Fruit fly (Drosophila melanogaster) whole organism, wandering third instar larva: ENCODE results near the gene CG14253.

Source experiments
- CG32264 ChIP-seq: fragments of 200-800 bp; sonication (Bioruptor generic); optimal IDR thresholded peaks from 2 replicates; lab custom pipeline; 2016; ENCODE audit warnings: missing biosample characterization, missing genetic modification characterization
- Dif ChIP-seq: fragments of 200-275, 200-300 bp; sonication (Bioruptor generic); optimal IDR thresholded peaks from 2 replicates; lab custom pipeline; 2018; ENCODE audit warnings: missing biosample characterization, missing genetic modification characterization; ENCODE audit not compliant: partially characterized antibody
- Hnf4 ChIP-seq: fragments of 200-800 bp; sonication (Bioruptor generic); optimal IDR thresholded peaks from 2 replicates; lab custom pipeline; 2016; ENCODE audit warnings: missing biosample characterization, mild to moderate bottlenecking, missing genetic modification characterization
- Mio ChIP-seq: sonication (Bioruptor generic); optimal IDR thresholded peaks from 2 replicates; lab custom pipeline; 2016; ENCODE audit warnings: missing biosample characterization, missing genetic modification characterization
- OdsH ChIP-seq: fragments of 200-800 bp; sonication (Bioruptor generic); optimal IDR thresholded peaks from 2 replicates; lab custom pipeline; 2016; ENCODE audit warnings: missing biosample characterization, mild to moderate bottlenecking, missing genetic modification characterization
- Sp1 ChIP-seq: fragments of 200-800 bp; sonication (Bioruptor generic); optimal IDR thresholded peaks from 3 replicates; lab custom pipeline; 2019; ENCODE audit warnings: missing biosample characterization, mild to moderate bottlenecking, missing genetic modification characterization, moderate library complexity
- dl ChIP-seq, 2 experiments: fragments of 175-275, 200-275 bp in 1 of 2; fragments of 200-275 bp in 1 of 2; sonication (Bioruptor generic); optimal IDR thresholded peaks; lab custom pipeline; 2018; ENCODE audit warnings: mild to moderate bottlenecking in 2 of 2, missing biosample characterization in 2 of 2, missing genetic modification characterization in 2 of 2, moderate library complexity in 2 of 2; ENCODE audit not compliant: partially characterized antibody in 2 of 2, insufficient read depth in 1 of 2
- ey ChIP-seq: fragments of 200-800 bp; sonication (Bioruptor generic); optimal IDR thresholded peaks from 2 replicates; lab custom pipeline; 2016; ENCODE audit warnings: missing biosample characterization, missing genetic modification characterization
- psq ChIP-seq: fragments of 200-800 bp; sonication (Bioruptor generic); optimal IDR thresholded peaks from 3 replicates; lab custom pipeline; 2017; ENCODE audit warnings: missing biosample characterization, mild to moderate bottlenecking, missing genetic modification characterization, moderate library complexity
- rgr ChIP-seq: fragments of 200-800 bp; sonication (Bioruptor generic); optimal IDR thresholded peaks from 3 replicates; lab custom pipeline; 2016; ENCODE audit warnings: missing biosample characterization, mild to moderate bottlenecking, missing genetic modification characterization

CG14253 gene

DNA sequence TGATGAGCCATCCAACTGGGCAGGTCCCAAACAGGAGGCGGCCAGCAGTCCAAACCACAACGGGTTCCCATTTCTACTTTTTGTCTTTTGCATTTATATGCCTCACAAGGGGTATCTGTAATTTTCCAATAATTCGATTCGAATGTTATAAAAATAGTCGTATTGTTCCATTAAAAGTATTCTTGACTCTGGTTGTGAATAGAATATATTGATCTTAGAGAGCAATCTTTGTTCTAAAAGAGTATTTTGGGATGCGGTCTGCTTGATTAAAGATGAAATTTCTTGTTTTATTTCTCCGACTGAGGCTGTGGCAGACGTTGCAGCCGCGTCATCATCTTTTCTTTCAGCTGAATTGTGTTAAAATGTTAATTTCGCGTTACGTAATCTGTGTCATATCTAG is 55.6 kb downstream of the CG14253 start:
- TF ChIP-seq dl (GFP tag; optimal IDR thresholded peaks at IDR 0.05; lab: Kevin White, UChicago; ENCODE audit: insufficient read depth in 1 of 2, partially characterized antibody in 2 of 2), result no peak
- TF ChIP-seq Mio (GFP tag; lab: Kevin White, UChicago), result no peak
- no peak for TF ChIP-seq OdsH (GFP tag; lab: Kevin White, UChicago)
- TF ChIP-seq ey (GFP tag; lab: Kevin White, UChicago), result no peak
- no peak for TF ChIP-seq rgr (GFP tag; lab: Kevin White, UChicago)
- no peak for TF ChIP-seq Hnf4 (GFP tag; lab: Kevin White, UChicago)
- TF ChIP-seq Sp1 (GFP tag; lab: Kevin White, UChicago), result no peak
- TF ChIP-seq CG32264, result no peak
- no peak for TF ChIP-seq Dif (GFP tag; lab: Kevin White, UChicago)
- TF ChIP-seq psq (GFP tag; lab: Kevin White, UChicago), result no peak
- TF ChIP-seq, all 38 proteins: peak for 0
